Worm (Caenorhabditis elegans) whole organism, midembryonic: Measurements from ENCODE around the gene F08F3.10.

Experiments used
- cog-1 ChIP-seq: sonication (generic microtip); optimal IDR thresholded peaks from 2 replicates; lab custom pipeline; 2016; ENCODE audit warnings: missing genetic modification characterization, missing compliant biosample characterization
- flt-1 ChIP-seq: fragments of 200-800 bp; sonication (Bioruptor generic); IDR thresholded peaks from 2 replicates; pipeline ENCODE4 v1.3.6; 2022; ENCODE audit warnings: missing genetic modification characterization, missing compliant biosample characterization

- no peak for TF ChIP-seq cog-1 (tag; lab: Kevin White, UChicago)
- TF ChIP-seq flt-1 (GFP tag; lab: Robert Waterston, UW): no peak
Observed at ce11 chrV:5454955-5455354, 41.8 kb downstream of the F08F3.10 start.
